Fruit fly (Drosophila melanogaster): ENCODE measurements around the gene ND-B14.5A.

The ND-B14.5A gene

DNA sequence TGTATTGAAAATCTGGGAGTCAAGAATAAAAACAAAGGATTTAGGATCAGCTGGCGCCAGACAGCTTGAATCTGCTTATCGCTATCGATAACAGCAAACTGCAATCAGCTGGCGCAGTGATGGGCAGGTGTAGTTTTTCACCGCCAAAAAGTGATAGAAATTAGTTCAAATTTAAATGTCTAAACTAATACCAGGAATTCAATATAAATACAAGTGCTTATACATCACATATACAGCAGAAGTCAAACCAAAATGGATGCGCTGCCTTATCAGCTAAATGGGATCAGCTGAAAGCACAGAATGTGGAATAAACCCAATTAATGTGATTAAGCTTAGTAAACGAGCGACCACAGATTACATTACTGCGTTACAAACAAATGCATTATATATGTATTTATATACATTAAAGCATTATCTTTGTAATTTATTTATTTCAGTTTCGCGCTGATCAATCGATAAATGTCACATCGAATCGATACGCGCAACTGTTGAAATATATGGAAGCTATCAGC, 8.5 kb downstream of the ND-B14.5A start, which contains the start of gene pn (continued):
- TF ChIP-seq ewg (GFP tag; optimal IDR thresholded peaks at IDR 0.05) (no peak), CG4282 (GFP tag; optimal IDR thresholded peaks at IDR 0.05) (no peak), ara (GFP tag; IDR thresholded peaks at IDR 0.05) (no peak), Gsc (GFP tag; IDR thresholded peaks at IDR 0.05) (no peak), CG4854 (GFP tag; optimal IDR thresholded peaks at IDR 0.05) (no peak), z (GFP tag; IDR thresholded peaks at IDR 0.05) (no peak), CG4424 (GFP tag; optimal IDR thresholded peaks at IDR 0.05) (no peak), pfk (GFP tag; optimal IDR thresholded peaks at IDR 0.05) (no peak), CG7357 (GFP tag; IDR thresholded peaks at IDR 0.05) (no peak), Abd-B (GFP tag; optimal IDR thresholded peaks at IDR 0.05) (no peak), CG6654 (GFP tag; optimal IDR thresholded peaks at IDR 0.05) (no peak), hbn (GFP tag; IDR thresholded peaks at IDR 0.05; ENCODE audit: partially characterized antibody) (peak; percentile 39; the same call in 1 of the 2 replicates), nerfin-2 (GFP tag; IDR thresholded peaks at IDR 0.05; ENCODE audit: partially characterized antibody) (peak; percentile 34; the same call in 1 of the 2 replicates), CG10147 (GFP tag; optimal IDR thresholded peaks at IDR 0.05) (no peak), CG6813 (GFP tag; optimal IDR thresholded peaks at IDR 0.05) (no peak), Fer2 (tag; optimal IDR thresholded peaks at IDR 0.05) (no peak), Stat92E (GFP tag; optimal IDR thresholded peaks at IDR 0.05) (no peak), CG15514 (GFP tag; optimal IDR thresholded peaks at IDR 0.05) (peak; percentile 15), Hmx (GFP tag; optimal IDR thresholded peaks at IDR 0.05) (no peak), CG3163 (GFP tag; optimal IDR thresholded peaks at IDR 0.05) (no peak), CG7987 (GFP tag; optimal IDR thresholded peaks at IDR 0.05) (no peak), chn (GFP tag; optimal IDR thresholded peaks at IDR 0.05) (no peak), Six4 (GFP tag; optimal IDR thresholded peaks at IDR 0.05) (no peak), CG14710 (tag; optimal IDR thresholded peaks at IDR 0.05) (peak; percentile 19), Jarid2 (GFP tag; optimal IDR thresholded peaks at IDR 0.05) (no peak), Asciz (GFP tag; optimal IDR thresholded peaks at IDR 0.05) (no peak), CG7271 (tag; optimal IDR thresholded peaks at IDR 0.05) (no peak), lbe (GFP tag; optimal IDR thresholded peaks at IDR 0.05) (no peak), CG2116 (GFP tag; optimal IDR thresholded peaks at IDR 0.05) (peak; percentile 56), CG13287 (GFP tag; IDR thresholded peaks at IDR 0.05; ENCODE audit: partially characterized antibody) (peak; percentile 32; the same call in 1 of the 2 replicates), Rx (GFP tag; IDR thresholded peaks at IDR 0.05) (no peak), CG13894 (tag; optimal IDR thresholded peaks at IDR 0.05) (no peak), dm (GFP tag; optimal IDR thresholded peaks at IDR 0.05) (no peak), CG14860 (GFP tag; IDR thresholded peaks at IDR 0.05; ENCODE audit: partially characterized antibody) (0 out of 3 replicates have a peak, but pooled peaks have one; percentile 44), fru (optimal IDR thresholded peaks at IDR 0.05) (no peak), CG15269 (tag; optimal IDR thresholded peaks at IDR 0.05) (no peak), usp (GFP tag; optimal IDR thresholded peaks at IDR 0.05) (no peak), HLH4C (GFP tag; IDR thresholded peaks at IDR 0.05; ENCODE audit: partially characterized antibody) (peak; percentile 60; the same call in 2 of the 3 replicates), Lhr (GFP tag; optimal IDR thresholded peaks at IDR 0.05) (no peak), ken (GFP tag; IDR thresholded peaks at IDR 0.05) (no peak), pzg (GFP tag; optimal IDR thresholded peaks at IDR 0.05) (peak; percentile 25), crc (GFP tag; optimal IDR thresholded peaks at IDR 0.05) (no peak), schlank (tag; optimal IDR thresholded peaks at IDR 0.05) (no peak), CG6683 (GFP tag; optimal IDR thresholded peaks at IDR 0.05) (no peak), CG2889 (GFP tag; IDR thresholded peaks at IDR 0.05) (no peak), ci (GFP tag; IDR thresholded peaks at IDR 0.05) (no peak), CG8944 (GFP tag; optimal IDR thresholded peaks at IDR 0.05) (no peak), fd64A (GFP tag; optimal IDR thresholded peaks at IDR 0.05) (no peak), ase (GFP tag; IDR thresholded peaks at IDR 0.05) (no peak), CG15011 (GFP tag; optimal IDR thresholded peaks at IDR 0.05) (no peak)
